Worm (Caenorhabditis elegans) whole organism, late embryonic: ENCODE results near the gene C31C9.9.
"Not testable (repeated sequence)": the region's sequence is repeated elsewhere in the genome, so short reads cannot be mapped to it uniquely, and the experiment has no call there.

Source experiments
- F13H6.1 ChIP-seq: sonication (generic microtip); optimal IDR thresholded peaks from 2 replicates; lab custom pipeline; 2016; ENCODE audit warnings: missing genetic modification characterization, missing compliant biosample characterization
- K09A11.1 ChIP-seq: sonication (generic microtip); optimal IDR thresholded peaks from 2 replicates; lab custom pipeline; 2017; ENCODE audit warnings: antibody characterized with exemption, mild to moderate bottlenecking, missing genetic modification characterization, missing compliant biosample characterization; ENCODE audit not compliant: insufficient read depth
- Y22D7AL.16 ChIP-seq: sonication (generic microtip); optimal IDR thresholded peaks from 2 replicates; lab custom pipeline; 2016; ENCODE audit warnings: missing genetic modification characterization, missing compliant biosample characterization
- ahr-1 ChIP-seq: sonication (generic microtip); optimal IDR thresholded peaks from 2 replicates; lab custom pipeline; 2016; ENCODE audit warnings: missing genetic modification characterization, missing compliant biosample characterization
- ceh-19 ChIP-seq: fragments of 200-800 bp; sonication (Bioruptor generic); optimal IDR thresholded peaks from 2 replicates; lab custom pipeline; 2018; ENCODE audit warnings: mild to moderate bottlenecking, missing genetic modification characterization, missing compliant biosample characterization
- ceh-2 ChIP-seq: sonication (generic microtip); optimal IDR thresholded peaks from 2 replicates; lab custom pipeline; 2016; ENCODE audit warnings: missing genotype, missing genetic modification characterization, missing compliant biosample characterization
- ceh-22 ChIP-seq: sonication (generic microtip); optimal IDR thresholded peaks from 2 replicates; lab custom pipeline; 2017; ENCODE audit warnings: missing biosample characterization, missing genetic modification characterization
- ceh-24 ChIP-seq: sonication (generic microtip); optimal IDR thresholded peaks from 2 replicates; lab custom pipeline; 2016; ENCODE audit warnings: mild to moderate bottlenecking, missing genetic modification characterization, missing compliant biosample characterization
- ceh-30 ChIP-seq: fragments of 150-350 bp; optimal IDR thresholded peaks from 2 replicates; lab custom pipeline; 2014; ENCODE audit warnings: missing biosample characterization, missing genetic modification characterization
- ceh-34 ChIP-seq: sonication (generic microtip); optimal IDR thresholded peaks from 2 replicates; lab custom pipeline; 2016; ENCODE audit warnings: mild to moderate bottlenecking, missing genetic modification characterization, missing compliant biosample characterization
- ceh-6 ChIP-seq: fragments of 200-800 bp; sonication (Bioruptor generic); optimal IDR thresholded peaks from 2 replicates; lab custom pipeline; 2018; ENCODE audit warnings: mild to moderate bottlenecking, missing genetic modification characterization, missing compliant biosample characterization
- che-1 ChIP-seq: sonication (generic microtip); optimal IDR thresholded peaks from 2 replicates; lab custom pipeline; 2016; ENCODE audit warnings: mild to moderate bottlenecking, missing genetic modification characterization, missing compliant biosample characterization
- dmd-4 ChIP-seq: sonication (generic microtip); optimal IDR thresholded peaks from 2 replicates; lab custom pipeline; 2016; ENCODE audit warnings: borderline replicate concordance, missing genetic modification characterization, missing compliant biosample characterization
- dve-1 ChIP-seq: sonication (generic microtip); optimal IDR thresholded peaks from 2 replicates; lab custom pipeline; 2017; ENCODE audit warnings: antibody characterized with exemption, mild to moderate bottlenecking, missing genetic modification characterization, missing compliant biosample characterization
- elt-2 ChIP-seq: sonication (generic microtip); optimal IDR thresholded peaks from 2 replicates; lab custom pipeline; 2016; ENCODE audit warnings: missing genetic modification reagents, missing genetic modification characterization, missing compliant biosample characterization
- eyg-1 ChIP-seq: sonication (generic microtip); optimal IDR thresholded peaks from 2 replicates; lab custom pipeline; 2016; ENCODE audit warnings: missing genotype, missing genetic modification characterization, missing compliant biosample characterization
- fkh-10 ChIP-seq: fragments of 150-350 bp; optimal IDR thresholded peaks from 2 replicates; lab custom pipeline; 2014; ENCODE audit warnings: missing biosample characterization, missing genetic modification reagents, missing genetic modification characterization
- fkh-6 ChIP-seq: sonication (generic microtip); optimal IDR thresholded peaks from 2 replicates; lab custom pipeline; 2016; ENCODE audit warnings: missing genetic modification characterization, missing compliant biosample characterization
- hlh-13 ChIP-seq: fragments of 200-800 bp; sonication (Bioruptor generic); optimal IDR thresholded peaks from 2 replicates; lab custom pipeline; 2018; ENCODE audit warnings: mild to moderate bottlenecking, missing genetic modification characterization, missing compliant biosample characterization
- lin-11 ChIP-seq: fragments of 200-800 bp; sonication (Bioruptor generic); optimal IDR thresholded peaks from 2 replicates; lab custom pipeline; 2018; ENCODE audit warnings: mild to moderate bottlenecking, missing genetic modification characterization, missing compliant biosample characterization
- mec-3 ChIP-seq: sonication (generic microtip); optimal IDR thresholded peaks from 2 replicates; lab custom pipeline; 2016; ENCODE audit warnings: borderline replicate concordance, missing genetic modification characterization, missing compliant biosample characterization
- nhr-232 ChIP-seq: sonication (generic microtip); optimal IDR thresholded peaks from 2 replicates; lab custom pipeline; 2016; ENCODE audit warnings: missing genetic modification characterization, missing compliant biosample characterization
- odd-2 ChIP-seq: sonication (generic microtip); optimal IDR thresholded peaks from 2 replicates; lab custom pipeline; 2017; ENCODE audit warnings: antibody characterized with exemption, mild to moderate bottlenecking, missing genetic modification characterization, missing compliant biosample characterization
- pag-3 ChIP-seq: sonication (generic microtip); optimal IDR thresholded peaks from 2 replicates; lab custom pipeline; 2016; ENCODE audit warnings: missing compliant biosample characterization, missing genetic modification characterization, borderline replicate concordance
- pha-2 ChIP-seq: sonication (generic microtip); optimal IDR thresholded peaks from 2 replicates; lab custom pipeline; 2017; ENCODE audit warnings: mild to moderate bottlenecking, missing genetic modification characterization, missing compliant biosample characterization
- pha-4 ChIP-seq: fragments of 150-350 bp; optimal IDR thresholded peaks from 2 replicates; lab custom pipeline; 2018; ENCODE audit warnings: missing biosample characterization, missing genetic modification reagents, missing genetic modification characterization
- pqm-1 ChIP-seq: sonication (generic microtip); optimal IDR thresholded peaks from 2 replicates; lab custom pipeline; 2016; ENCODE audit warnings: missing genetic modification characterization, missing compliant biosample characterization
- rnt-1 ChIP-seq: sonication (generic microtip); optimal IDR thresholded peaks from 2 replicates; lab custom pipeline; 2016; ENCODE audit warnings: missing genetic modification characterization, missing compliant biosample characterization
- sdc-2 ChIP-seq: sonication (generic microtip); optimal IDR thresholded peaks from 2 replicates; lab custom pipeline; 2016; ENCODE audit warnings: missing genotype, missing genetic modification characterization, missing compliant biosample characterization
- syd-9 ChIP-seq: sonication (generic microtip); optimal IDR thresholded peaks from 2 replicates; lab custom pipeline; 2016; ENCODE audit warnings: mild to moderate bottlenecking, missing genetic modification characterization, moderate library complexity, missing compliant biosample characterization
- tbx-2 ChIP-seq: sonication (generic microtip); optimal IDR thresholded peaks from 2 replicates; lab custom pipeline; 2016; ENCODE audit warnings: missing genetic modification characterization, missing compliant biosample characterization
- tbx-7 ChIP-seq: sonication (generic microtip); optimal IDR thresholded peaks from 2 replicates; lab custom pipeline; 2016; ENCODE audit warnings: missing genotype, missing genetic modification characterization, missing compliant biosample characterization
- ttx-3 ChIP-seq: sonication (generic microtip); optimal IDR thresholded peaks from 2 replicates; lab custom pipeline; 2016; ENCODE audit warnings: missing genetic modification reagents, missing genetic modification characterization, missing compliant biosample characterization
- unc-3 ChIP-seq, 2 experiments: fragments of 200-800 bp in 1 of 2; sonication (Bioruptor generic) in 1 of 2; sonication (generic microtip) in 1 of 2; conservative IDR thresholded peaks in 1 of 2; optimal IDR thresholded peaks in 1 of 2; 2 replicates each; pipeline versions ENCODE4 v1.3.6 to Lab custom; 2016 to 2022; ENCODE audit warnings: missing compliant biosample characterization in 2 of 2, missing genetic modification characterization in 2 of 2, missing genetic modification reagents in 1 of 2
- unc-55 ChIP-seq: sonication (generic microtip); optimal IDR thresholded peaks from 2 replicates; lab custom pipeline; 2017; ENCODE audit warnings: missing biosample characterization, missing genetic modification reagents, missing genetic modification characterization
- zip-5 ChIP-seq: sonication (generic microtip); optimal IDR thresholded peaks from 2 replicates; lab custom pipeline; 2016; ENCODE audit warnings: missing genetic modification characterization, missing compliant biosample characterization

The C31C9.9 gene

ce11 chrII:13661990-13662389 lies 7.2 kb downstream of the C31C9.9 start, which contains the start of gene C31C9.6:
C31C9.6 (minus strand) TSS chrII:13662090.
- not testable (repeated sequence) for TF ChIP-seq dmd-4 (tag; lab: Kevin White, UChicago); lin-11 (tag; lab: Kevin White, UChicago); ceh-19
- TF ChIP-seq, all 69 proteins: peak for 0; not testable (repeated sequence) for 69

- TF ChIP-seq unc-55 (no peak), F13H6.1 (no peak), pqm-1 (tag; lab: Kevin White, UChicago) (no peak), K09A11.1 (tag; lab: Kevin White, UChicago) (no peak), fkh-10 (no peak), fkh-6 (no peak), pag-3 (tag; lab: Kevin White, UChicago) (no peak), tbx-7 (tag; lab: Kevin White, UChicago) (no peak), dve-1 (tag; lab: Kevin White, UChicago) (no peak), rnt-1 (no peak), tbx-2 (no peak), syd-9 (tag; lab: Kevin White, UChicago) (no peak)
Measured at ce11 chrII:13664416-13664815, 9.6 kb downstream of the C31C9.9 start.

DNA sequence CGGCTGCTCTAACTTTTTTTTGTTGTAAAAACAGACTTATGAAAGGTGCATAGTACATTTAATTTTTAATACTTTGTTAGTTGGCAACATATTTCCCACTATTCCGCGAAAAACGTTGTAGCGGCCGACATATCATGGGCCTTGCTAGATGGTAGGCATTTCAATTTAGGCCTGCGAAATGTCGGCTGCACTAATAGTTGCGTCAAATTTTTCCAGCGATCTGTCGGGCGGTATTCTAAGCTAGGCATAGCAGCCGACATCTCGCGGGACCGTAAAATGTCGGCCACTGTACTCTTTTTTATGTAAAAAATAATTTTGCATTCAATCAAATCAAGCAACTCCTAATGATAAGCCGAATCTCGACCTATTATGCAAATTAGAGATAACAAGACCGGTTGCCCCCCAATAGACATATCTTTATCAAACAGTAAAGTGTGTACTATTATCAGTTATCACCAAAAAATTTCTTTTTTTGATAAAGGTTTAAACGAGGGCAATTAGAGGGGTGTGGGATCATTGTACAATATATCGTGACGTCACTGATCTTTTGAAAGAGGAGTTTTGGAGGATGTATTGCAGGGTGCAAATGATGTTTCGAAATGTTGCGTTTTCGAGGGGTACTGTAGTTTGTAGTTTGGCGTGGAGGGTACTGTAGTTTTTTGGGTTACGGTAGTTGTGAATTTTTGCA lies 10.3 kb downstream of the C31C9.9 start:
- TF ChIP-seq elt-2 (tag; lab: Kevin White, UChicago) (peak; percentile 99), fkh-6 (no peak), dve-1 (tag; lab: Kevin White, UChicago) (peak; percentile 26), ceh-22 (tag; lab: Kevin White, UChicago) (no peak)

ce11 chrII:13668844-13669441 lies 14.1 kb downstream of the C31C9.9 start, which contains the start of gene C31C9.7:
C31C9.7 (plus strand) TSS chrII:13669104.
- no peak for TF ChIP-seq Y22D7AL.16
- no peak for TF ChIP-seq ttx-3 (tag; lab: Kevin White, UChicago)
- no peak for TF ChIP-seq unc-3 (GFP tag; conservative IDR thresholded peaks at IDR 0.05; lab: Robert Waterston, UW)
- no peak for TF ChIP-seq unc-3 (tag; optimal IDR thresholded peaks at IDR 0.05; lab: Kevin White, UChicago)
- no peak for TF ChIP-seq eyg-1
- TF ChIP-seq zip-5 (tag; lab: Kevin White, UChicago), result no peak
- TF ChIP-seq ceh-24 (tag; lab: Kevin White, UChicago), result no peak
- TF ChIP-seq pqm-1 (tag; lab: Kevin White, UChicago), result no peak
- no peak for TF ChIP-seq ahr-1 (tag; lab: Kevin White, UChicago)
- TF ChIP-seq dve-1 (tag; lab: Kevin White, UChicago), result no peak
- no peak for TF ChIP-seq mec-3 (tag; lab: Kevin White, UChicago)

DNA sequence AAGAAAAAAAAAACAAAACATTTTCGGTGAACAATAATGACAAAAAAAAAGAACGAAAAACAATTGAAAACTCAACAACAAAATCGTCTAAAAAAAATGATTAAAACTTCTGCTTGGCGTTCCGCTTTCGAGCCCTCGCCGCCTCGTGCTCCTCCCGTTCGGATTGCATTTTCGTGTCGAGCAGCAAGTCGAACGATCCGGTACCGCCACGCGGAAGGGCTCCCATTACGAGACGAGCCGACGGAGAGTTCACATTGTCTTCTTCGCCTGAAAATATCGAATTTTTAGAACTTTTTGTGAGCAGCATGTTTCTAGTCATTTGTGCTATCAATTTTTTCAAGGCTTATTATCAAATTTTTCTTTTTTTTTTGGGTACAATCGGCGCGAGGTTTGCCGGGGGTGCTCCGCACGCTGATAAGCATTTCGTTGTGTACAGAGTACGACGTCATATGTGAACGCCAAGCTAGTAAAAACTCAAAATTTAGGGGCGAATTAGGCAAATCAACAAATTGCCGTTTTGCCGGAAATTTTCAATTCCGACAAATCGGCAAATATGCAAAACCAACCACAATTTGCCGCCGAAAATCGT lies 16.0 kb downstream of the C31C9.9 start:
- TF ChIP-seq hlh-13 (GFP tag; lab: Kevin White, UChicago), result no peak
- no peak for TF ChIP-seq che-1
- peak; percentile 1 for TF ChIP-seq elt-2 (tag; lab: Kevin White, UChicago)

DNA sequence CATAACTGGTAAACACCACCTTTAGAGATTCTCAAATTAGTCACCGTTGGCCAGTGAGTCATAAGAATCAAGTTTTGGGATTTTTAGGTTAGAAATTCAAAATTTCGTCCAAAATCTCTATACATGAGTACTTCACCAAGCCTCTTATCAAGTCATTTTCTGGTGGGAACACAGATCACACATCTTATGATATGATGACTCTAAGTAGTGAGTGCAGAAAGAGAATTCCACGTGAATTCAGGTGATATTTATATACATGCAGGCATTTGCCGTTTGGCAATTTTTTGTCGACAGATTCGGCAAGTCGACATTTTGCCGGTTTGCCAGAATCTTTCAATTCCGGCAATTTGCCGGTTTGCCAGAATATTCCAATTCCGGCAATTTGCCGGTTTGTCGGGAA lies 17.2 kb downstream of the C31C9.9 start:
- TF ChIP-seq ceh-2 (no peak), odd-2 (tag; lab: Kevin White, UChicago) (no peak), pha-4 (tag; lab: Kevin White, UChicago) (no peak), ceh-34 (no peak), fkh-6 (no peak), ceh-30 (tag; lab: Kevin White, UChicago) (no peak), sdc-2 (tag; lab: Kevin White, UChicago) (no peak), ceh-24 (tag; lab: Kevin White, UChicago) (no peak), syd-9 (tag; lab: Kevin White, UChicago) (no peak), nhr-232 (tag; lab: Kevin White, UChicago) (no peak), ceh-6 (no peak), pha-2 (tag; lab: Kevin White, UChicago) (no peak)
- TF ChIP-seq, all 69 proteins: peak for 0
